Worm (Caenorhabditis elegans) whole organism, L4/young adult: ENCODE data around the gene F49F1.7.

Source experiments
- W03F9.2 ChIP-seq: fragments of 150-350 bp; optimal IDR thresholded peaks from 2 replicates; lab custom pipeline; 2014; ENCODE audit warnings: missing biosample characterization, missing genetic modification characterization
- dao-5 ChIP-seq: sonication (generic microtip); optimal IDR thresholded peaks from 2 replicates; lab custom pipeline; 2016; ENCODE audit warnings: missing genotype, missing genetic modification characterization, moderate library complexity, missing compliant biosample characterization
- him-1 ChIP-seq: sonication (generic microtip); optimal IDR thresholded peaks from 2 replicates; lab custom pipeline; 2016; ENCODE audit warnings: missing genotype, missing genetic modification reagents, missing genetic modification characterization, missing compliant biosample characterization

DNA sequence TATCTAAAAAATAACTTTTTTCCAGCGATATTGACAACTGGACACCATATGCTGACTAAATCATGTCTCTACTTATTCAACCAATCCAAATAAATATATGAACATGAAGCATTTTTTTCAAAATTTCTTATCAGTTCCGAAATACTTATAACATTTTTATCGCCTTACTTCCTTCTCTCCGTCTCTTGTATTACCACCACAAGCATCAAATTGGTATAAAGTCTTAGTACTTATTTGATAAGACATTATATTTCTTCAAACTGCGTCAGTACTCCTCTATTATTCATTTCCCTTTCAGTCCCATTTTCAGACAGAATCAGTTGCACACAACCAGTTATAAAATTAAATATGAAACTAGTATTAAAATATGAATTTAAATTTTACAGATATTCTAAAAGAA, 22.3 kb upstream of the F49F1.7 start:
- TF ChIP-seq him-1 (tag; lab: Kevin White, UChicago) (no peak), dao-5 (tag; lab: Kevin White, UChicago) (no peak), W03F9.2 (tag; lab: Kevin White, UChicago) (no peak)
